Worm (Caenorhabditis elegans) whole organism, late embryonic: ENCODE results near the gene ZC477.4.

Source experiments
- F13H6.1 ChIP-seq: sonication (generic microtip); optimal IDR thresholded peaks from 2 replicates; lab custom pipeline; 2016; ENCODE audit warnings: missing genetic modification characterization, missing compliant biosample characterization
- K02D7.2 ChIP-seq: sonication (generic microtip); optimal IDR thresholded peaks from 2 replicates; lab custom pipeline; 2017; ENCODE audit warnings: mild to moderate bottlenecking, missing genetic modification characterization, missing compliant biosample characterization
- K09A11.1 ChIP-seq: sonication (generic microtip); optimal IDR thresholded peaks from 2 replicates; lab custom pipeline; 2017; ENCODE audit warnings: antibody characterized with exemption, mild to moderate bottlenecking, missing genetic modification characterization, missing compliant biosample characterization; ENCODE audit not compliant: insufficient read depth
- Y22D7AL.16 ChIP-seq: sonication (generic microtip); optimal IDR thresholded peaks from 2 replicates; lab custom pipeline; 2016; ENCODE audit warnings: missing genetic modification characterization, missing compliant biosample characterization
- ahr-1 ChIP-seq: sonication (generic microtip); optimal IDR thresholded peaks from 2 replicates; lab custom pipeline; 2016; ENCODE audit warnings: missing genetic modification characterization, missing compliant biosample characterization
- ama-1 ChIP-seq: fragments of 150-350 bp; optimal IDR thresholded peaks from 2 replicates; lab custom pipeline; 2014
- ceh-18 ChIP-seq: sonication (generic microtip); optimal IDR thresholded peaks from 2 replicates; lab custom pipeline; 2016; ENCODE audit warnings: missing genetic modification characterization, missing compliant biosample characterization
- ceh-19 ChIP-seq: fragments of 200-800 bp; sonication (Bioruptor generic); optimal IDR thresholded peaks from 2 replicates; lab custom pipeline; 2018; ENCODE audit warnings: mild to moderate bottlenecking, missing genetic modification characterization, missing compliant biosample characterization
- ceh-2 ChIP-seq: sonication (generic microtip); optimal IDR thresholded peaks from 2 replicates; lab custom pipeline; 2016; ENCODE audit warnings: missing genotype, missing genetic modification characterization, missing compliant biosample characterization
- ceh-22 ChIP-seq: sonication (generic microtip); optimal IDR thresholded peaks from 2 replicates; lab custom pipeline; 2017; ENCODE audit warnings: missing biosample characterization, missing genetic modification characterization
- ceh-24 ChIP-seq: sonication (generic microtip); optimal IDR thresholded peaks from 2 replicates; lab custom pipeline; 2016; ENCODE audit warnings: mild to moderate bottlenecking, missing genetic modification characterization, missing compliant biosample characterization
- ceh-30 ChIP-seq: fragments of 150-350 bp; optimal IDR thresholded peaks from 2 replicates; lab custom pipeline; 2014; ENCODE audit warnings: missing biosample characterization, missing genetic modification characterization
- ceh-31 ChIP-seq: sonication (generic microtip); optimal IDR thresholded peaks from 2 replicates; lab custom pipeline; 2016; ENCODE audit warnings: missing genetic modification characterization, missing compliant biosample characterization
- ceh-34 ChIP-seq: sonication (generic microtip); optimal IDR thresholded peaks from 2 replicates; lab custom pipeline; 2016; ENCODE audit warnings: mild to moderate bottlenecking, missing genetic modification characterization, missing compliant biosample characterization
- ceh-45 ChIP-seq: fragments of 200-800 bp; sonication (Bioruptor generic); IDR thresholded peaks from 2 replicates; pipeline ENCODE4 v1.3.6; 2022; ENCODE audit warnings: missing genetic modification reagents, missing genetic modification characterization, missing compliant biosample characterization
- ceh-48 ChIP-seq: sonication (generic microtip); optimal IDR thresholded peaks from 2 replicates; lab custom pipeline; 2016; ENCODE audit warnings: missing genetic modification characterization, inconsistent platforms, missing compliant biosample characterization
- ceh-6 ChIP-seq: fragments of 200-800 bp; sonication (Bioruptor generic); optimal IDR thresholded peaks from 2 replicates; lab custom pipeline; 2018; ENCODE audit warnings: mild to moderate bottlenecking, missing genetic modification characterization, missing compliant biosample characterization
- ceh-9 ChIP-seq: sonication (generic microtip); optimal IDR thresholded peaks from 2 replicates; lab custom pipeline; 2016; ENCODE audit warnings: mild to moderate bottlenecking, missing genetic modification characterization, inconsistent platforms, missing compliant biosample characterization
- che-1 ChIP-seq: sonication (generic microtip); optimal IDR thresholded peaks from 2 replicates; lab custom pipeline; 2016; ENCODE audit warnings: mild to moderate bottlenecking, missing genetic modification characterization, missing compliant biosample characterization
- dmd-4 ChIP-seq: sonication (generic microtip); optimal IDR thresholded peaks from 2 replicates; lab custom pipeline; 2016; ENCODE audit warnings: borderline replicate concordance, missing genetic modification characterization, missing compliant biosample characterization
- dve-1 ChIP-seq: sonication (generic microtip); optimal IDR thresholded peaks from 2 replicates; lab custom pipeline; 2017; ENCODE audit warnings: antibody characterized with exemption, mild to moderate bottlenecking, missing genetic modification characterization, missing compliant biosample characterization
- elt-2 ChIP-seq: sonication (generic microtip); optimal IDR thresholded peaks from 2 replicates; lab custom pipeline; 2016; ENCODE audit warnings: missing genetic modification reagents, missing genetic modification characterization, missing compliant biosample characterization
- elt-4 ChIP-seq: sonication (generic microtip); optimal IDR thresholded peaks from 2 replicates; lab custom pipeline; 2016; ENCODE audit warnings: missing genetic modification characterization, missing compliant biosample characterization
- ets-4 ChIP-seq: sonication (generic microtip); optimal IDR thresholded peaks from 2 replicates; lab custom pipeline; 2016; ENCODE audit warnings: missing genetic modification characterization, missing compliant biosample characterization
- fax-1 ChIP-seq: sonication (generic microtip); optimal IDR thresholded peaks from 2 replicates; lab custom pipeline; 2016; ENCODE audit warnings: missing genotype, missing genetic modification characterization, missing compliant biosample characterization
- fkh-10 ChIP-seq: fragments of 150-350 bp; optimal IDR thresholded peaks from 2 replicates; lab custom pipeline; 2014; ENCODE audit warnings: missing biosample characterization, missing genetic modification reagents, missing genetic modification characterization
- fkh-6 ChIP-seq: sonication (generic microtip); optimal IDR thresholded peaks from 2 replicates; lab custom pipeline; 2016; ENCODE audit warnings: missing genetic modification characterization, missing compliant biosample characterization
- gmeb-2 ChIP-seq: sonication (generic microtip); optimal IDR thresholded peaks from 2 replicates; lab custom pipeline; 2016; ENCODE audit warnings: missing genetic modification characterization, inconsistent platforms, missing compliant biosample characterization
- hlh-30 ChIP-seq: sonication (generic microtip); optimal IDR thresholded peaks from 2 replicates; lab custom pipeline; 2017; ENCODE audit warnings: antibody characterized with exemption, missing genetic modification characterization, missing compliant biosample characterization; ENCODE audit not compliant: insufficient read depth
- hlh-6 ChIP-seq: sonication (generic microtip); optimal IDR thresholded peaks from 2 replicates; lab custom pipeline; 2016; ENCODE audit warnings: missing genotype, missing genetic modification characterization, missing compliant biosample characterization
- hlh-8 ChIP-seq: sonication (generic microtip); optimal IDR thresholded peaks from 2 replicates; lab custom pipeline; 2016; ENCODE audit warnings: missing genotype, missing genetic modification characterization, missing compliant biosample characterization
- lim-6 ChIP-seq: sonication (generic microtip); optimal IDR thresholded peaks from 2 replicates; lab custom pipeline; 2016; ENCODE audit warnings: missing genetic modification characterization, missing compliant biosample characterization
- madf-2 ChIP-seq: sonication (generic microtip); optimal IDR thresholded peaks from 2 replicates; lab custom pipeline; 2017; ENCODE audit warnings: missing genetic modification characterization, missing compliant biosample characterization
- nfya-1 ChIP-seq: sonication (generic microtip); optimal IDR thresholded peaks from 2 replicates; lab custom pipeline; 2017; ENCODE audit warnings: missing genetic modification characterization, mild to moderate bottlenecking, missing compliant biosample characterization, antibody characterized with exemption, moderate library complexity
- nhr-11 ChIP-seq: fragments of 150-350 bp; optimal IDR thresholded peaks from 2 replicates; lab custom pipeline; 2014; ENCODE audit warnings: missing biosample characterization, missing genetic modification characterization
- pag-3 ChIP-seq: sonication (generic microtip); optimal IDR thresholded peaks from 2 replicates; lab custom pipeline; 2016; ENCODE audit warnings: missing compliant biosample characterization, missing genetic modification characterization, borderline replicate concordance
- pat-9 ChIP-seq: fragments of 200-800 bp; sonication (Bioruptor generic); optimal IDR thresholded peaks from 2 replicates; lab custom pipeline; 2018; ENCODE audit warnings: mild to moderate bottlenecking, missing genetic modification characterization, moderate library complexity, missing compliant biosample characterization
- pax-1 ChIP-seq: fragments of 150-350 bp; optimal IDR thresholded peaks from 2 replicates; lab custom pipeline; 2014; ENCODE audit warnings: missing biosample characterization, missing genetic modification characterization
- pha-2 ChIP-seq: sonication (generic microtip); optimal IDR thresholded peaks from 2 replicates; lab custom pipeline; 2017; ENCODE audit warnings: mild to moderate bottlenecking, missing genetic modification characterization, missing compliant biosample characterization
- pha-4 ChIP-seq: fragments of 150-350 bp; optimal IDR thresholded peaks from 2 replicates; lab custom pipeline; 2018; ENCODE audit warnings: missing biosample characterization, missing genetic modification reagents, missing genetic modification characterization
- pqm-1 ChIP-seq: sonication (generic microtip); optimal IDR thresholded peaks from 2 replicates; lab custom pipeline; 2016; ENCODE audit warnings: missing genetic modification characterization, missing compliant biosample characterization
- pros-1 ChIP-seq: fragments of 150-350 bp; optimal IDR thresholded peaks from 2 replicates; lab custom pipeline; 2014; ENCODE audit warnings: missing biosample characterization, missing genetic modification reagents, missing genetic modification characterization
- ref-2 ChIP-seq: sonication (generic microtip); optimal IDR thresholded peaks from 2 replicates; lab custom pipeline; 2016; ENCODE audit warnings: missing genetic modification characterization, missing compliant biosample characterization
- rnt-1 ChIP-seq: sonication (generic microtip); optimal IDR thresholded peaks from 2 replicates; lab custom pipeline; 2016; ENCODE audit warnings: missing genetic modification characterization, missing compliant biosample characterization
- sox-4 ChIP-seq: sonication (generic microtip); optimal IDR thresholded peaks from 2 replicates; lab custom pipeline; 2017; ENCODE audit warnings: mild to moderate bottlenecking, missing genetic modification characterization, inconsistent platforms, missing compliant biosample characterization
- syd-9 ChIP-seq: sonication (generic microtip); optimal IDR thresholded peaks from 2 replicates; lab custom pipeline; 2016; ENCODE audit warnings: mild to moderate bottlenecking, missing genetic modification characterization, moderate library complexity, missing compliant biosample characterization
- tbx-7 ChIP-seq: sonication (generic microtip); optimal IDR thresholded peaks from 2 replicates; lab custom pipeline; 2016; ENCODE audit warnings: missing genotype, missing genetic modification characterization, missing compliant biosample characterization
- ttx-3 ChIP-seq: sonication (generic microtip); optimal IDR thresholded peaks from 2 replicates; lab custom pipeline; 2016; ENCODE audit warnings: missing genetic modification reagents, missing genetic modification characterization, missing compliant biosample characterization
- unc-42 ChIP-seq: sonication (generic microtip); optimal IDR thresholded peaks from 2 replicates; lab custom pipeline; 2016; ENCODE audit warnings: missing genotype, missing genetic modification characterization, missing compliant biosample characterization
- unc-55 ChIP-seq: sonication (generic microtip); optimal IDR thresholded peaks from 2 replicates; lab custom pipeline; 2017; ENCODE audit warnings: missing biosample characterization, missing genetic modification reagents, missing genetic modification characterization
- unc-86 ChIP-seq: sonication (generic microtip); optimal IDR thresholded peaks from 2 replicates; lab custom pipeline; 2016; ENCODE audit warnings: missing genetic modification characterization, missing compliant biosample characterization
- ztf-16 ChIP-seq: sonication (generic microtip); optimal IDR thresholded peaks from 2 replicates; lab custom pipeline; 2017; ENCODE audit warnings: missing genetic modification characterization, missing compliant biosample characterization

The ZC477.4 gene

ce11 chrIV:7084632-7085160, 13.9 kb downstream of the ZC477.4 start, which contains the start of gene rps-4:
TSS of gene rps-4 (minus strand) at chrIV:7084682.
- TF ChIP-seq ceh-34 (tag; lab: Kevin White, UChicago) (peak; percentile 25), ref-2 (tag; lab: Kevin White, UChicago) (peak; percentile 52), gmeb-2 (no peak), ahr-1 (tag; lab: Kevin White, UChicago) (no peak), ceh-45 (no peak), elt-2 (tag; lab: Kevin White, UChicago) (peak; percentile 67), hlh-8 (tag; lab: Kevin White, UChicago) (no peak), madf-2 (tag; lab: Kevin White, UChicago) (no peak), elt-4 (tag; lab: Kevin White, UChicago) (no peak), unc-55 (GFP tag; lab: Kevin White, UChicago) (peak; percentile 10), ceh-18 (tag; lab: Kevin White, UChicago) (peak; percentile 18), rnt-1 (tag; lab: Kevin White, UChicago) (no peak), nhr-11 (tag; lab: Kevin White, UChicago) (no peak), ztf-16 (tag; lab: Kevin White, UChicago) (no peak), dve-1 (tag; lab: Kevin White, UChicago) (peak; percentile 26), lim-6 (tag; lab: Kevin White, UChicago) (no peak), tbx-7 (no peak), ama-1 (no peak), pqm-1 (tag; lab: Kevin White, UChicago) (no peak), ceh-2 (tag; lab: Kevin White, UChicago) (no peak), unc-42 (tag; lab: Kevin White, UChicago) (peak; percentile 31), syd-9 (tag; lab: Kevin White, UChicago) (no peak), ceh-31 (tag; lab: Kevin White, UChicago) (peak; percentile 59), pha-4 (tag; lab: Kevin White, UChicago) (no peak), pros-1 (tag; lab: Kevin White, UChicago) (no peak), hlh-6 (tag; lab: Kevin White, UChicago) (no peak), dmd-4 (tag; lab: Kevin White, UChicago) (no peak), hlh-30 (tag; lab: Kevin White, UChicago) (peak; percentile 27), Y22D7AL.16 (tag; lab: Kevin White, UChicago) (peak; percentile 47), pha-2 (tag; lab: Kevin White, UChicago) (peak; percentile 23), ceh-48 (tag; lab: Kevin White, UChicago) (peak; percentile 13), ceh-6 (GFP tag; lab: Kevin White, UChicago) (no peak), ceh-9 (no peak), F13H6.1 (tag; lab: Kevin White, UChicago) (no peak), nfya-1 (tag; lab: Kevin White, UChicago) (peak; percentile 79), ceh-30 (tag; lab: Kevin White, UChicago) (no peak), ttx-3 (tag; lab: Kevin White, UChicago) (no peak), ceh-22 (tag; lab: Kevin White, UChicago) (no peak), pat-9 (tag; lab: Kevin White, UChicago) (no peak), pag-3 (no peak), ets-4 (tag; lab: Kevin White, UChicago) (no peak)
- TF ChIP-seq, all 69 proteins: peak for 13

ce11 chrIV:7083976-7084375, 14.6 kb downstream of the ZC477.4 start:
- TF ChIP-seq madf-2 (tag; lab: Kevin White, UChicago) (no peak), pat-9 (tag; lab: Kevin White, UChicago) (no peak), pax-1 (tag; lab: Kevin White, UChicago) (no peak), fkh-6 (tag; lab: Kevin White, UChicago) (no peak), unc-86 (tag; lab: Kevin White, UChicago) (no peak), K02D7.2 (no peak), pag-3 (no peak), ceh-22 (tag; lab: Kevin White, UChicago) (no peak), ceh-6 (GFP tag; lab: Kevin White, UChicago) (no peak), K09A11.1 (tag; lab: Kevin White, UChicago) (no peak), fax-1 (tag; lab: Kevin White, UChicago) (no peak), che-1 (tag; lab: Kevin White, UChicago) (no peak), ceh-31 (tag; lab: Kevin White, UChicago) (no peak), ceh-24 (tag; lab: Kevin White, UChicago) (no peak), nfya-1 (tag; lab: Kevin White, UChicago) (no peak), ceh-19 (GFP tag; lab: Kevin White, UChicago) (no peak), fkh-10 (GFP tag; lab: Kevin White, UChicago) (no peak), sox-4 (tag; lab: Kevin White, UChicago) (no peak), pros-1 (tag; lab: Kevin White, UChicago) (no peak), elt-4 (tag; lab: Kevin White, UChicago) (no peak)
